Fruit fly (Drosophila melanogaster) whole organism, embryonic: ENCODE results near the gene ckd.

Experiments used
- ATbp ChIP-seq: fragments of 200-800 bp; sonication (Bioruptor generic); optimal IDR thresholded peaks from 2 replicates; lab custom pipeline; 2017; ENCODE audit warnings: missing biosample characterization, mild to moderate bottlenecking, missing genetic modification characterization, missing genetic modification reagents
- Adf1 ChIP-seq: fragments of 200-800 bp; sonication (Bioruptor generic); IDR thresholded peaks from 2 replicates; pipeline ENCODE4 v1.3.6; 2022; ENCODE audit warnings: missing biosample characterization, missing genetic modification characterization
- Atf-2 ChIP-seq: fragments of 200-800 bp; sonication (Bioruptor generic); optimal IDR thresholded peaks from 2 replicates; lab custom pipeline; 2016; ENCODE audit warnings: missing biosample characterization, missing genetic modification characterization
- B-H1 ChIP-seq: fragments of 200-800 bp; sonication (Bioruptor generic); IDR thresholded peaks from 3 replicates; pipeline ENCODE4 v1.3.6; 2022; ENCODE audit warnings: missing biosample characterization, missing genetic modification characterization
- CG12236 ChIP-seq: fragments of 200-800 bp; sonication (Bioruptor generic); optimal IDR thresholded peaks from 2 replicates; lab custom pipeline; 2016; ENCODE audit warnings: missing biosample characterization, missing genetic modification characterization
- CG14710 ChIP-seq: fragments of 200-800 bp; sonication (Bioruptor generic); optimal IDR thresholded peaks from 3 replicates; lab custom pipeline; 2019; ENCODE audit warnings: missing biosample characterization, mild to moderate bottlenecking, missing genetic modification characterization, moderate library complexity
- CG16863 ChIP-seq: fragments of 200-800 bp; sonication (Bioruptor generic); optimal IDR thresholded peaks from 3 replicates; lab custom pipeline; 2016; ENCODE audit warnings: missing biosample characterization, missing genetic modification characterization
- CG18764 ChIP-seq: fragments of 200-800 bp; sonication (Bioruptor generic); optimal IDR thresholded peaks from 3 replicates; lab custom pipeline; 2016; ENCODE audit warnings: missing biosample characterization, missing genetic modification characterization
- CG2199 ChIP-seq: fragments of 200-800 bp; sonication (Bioruptor generic); IDR thresholded peaks from 3 replicates; pipeline ENCODE4 v1.3.6; 2022; ENCODE audit warnings: missing biosample characterization, missing genetic modification characterization
- CG32532 ChIP-seq: fragments of 200-800 bp; sonication (Bioruptor generic); IDR thresholded peaks from 2 replicates; pipeline ENCODE4 v1.3.6; 2022; ENCODE audit warnings: missing biosample characterization, missing genetic modification characterization
- CG4820 ChIP-seq: fragments of 200-800 bp; sonication (Bioruptor generic); optimal IDR thresholded peaks from 3 replicates; lab custom pipeline; 2016; ENCODE audit warnings: missing biosample characterization, missing genetic modification characterization
- CG5245 ChIP-seq: fragments of 200-800 bp; sonication (Bioruptor generic); optimal IDR thresholded peaks from 3 replicates; lab custom pipeline; 2016; ENCODE audit warnings: missing biosample characterization, missing genetic modification characterization
- CG6689 ChIP-seq: fragments of 200-800 bp; sonication (Bioruptor generic); IDR thresholded peaks from 2 replicates; pipeline ENCODE4 v1.3.6; 2022; ENCODE audit warnings: missing biosample characterization, missing genetic modification characterization
- CG6813 ChIP-seq: fragments of 200-800 bp; sonication (Bioruptor generic); optimal IDR thresholded peaks from 2 replicates; lab custom pipeline; 2017; ENCODE audit warnings: missing biosample characterization, missing genetic modification characterization, mild to moderate bottlenecking, moderate library complexity, missing genetic modification reagents
- CG7271 ChIP-seq: fragments of 200-800 bp; sonication (Bioruptor generic); optimal IDR thresholded peaks from 2 replicates; lab custom pipeline; 2018; ENCODE audit warnings: missing biosample characterization, mild to moderate bottlenecking, missing genetic modification characterization, moderate library complexity
- CG8478 ChIP-seq: fragments of >200 bp; optimal IDR thresholded peaks from 2 replicates; lab custom pipeline; 2018
- CG9437 ChIP-seq: fragments of 200-800 bp; sonication (Bioruptor generic); optimal IDR thresholded peaks from 2 replicates; lab custom pipeline; 2018; ENCODE audit warnings: missing biosample characterization, mild to moderate bottlenecking, missing genetic modification characterization
- Dad ChIP-seq: fragments of 200-800 bp; sonication (Bioruptor generic); optimal IDR thresholded peaks from 3 replicates; lab custom pipeline; 2016; ENCODE audit warnings: missing biosample characterization, missing genetic modification characterization
- Dll ChIP-seq: fragments of 200-800 bp; sonication (Bioruptor generic); IDR thresholded peaks from 4 replicates; pipeline ENCODE4 v1.3.6; 2022; ENCODE audit warnings: missing biosample characterization, missing genetic modification characterization; ENCODE audit not compliant: partially characterized antibody
- Dref ChIP-seq: fragments of 200-800 bp; sonication (Bioruptor generic); IDR thresholded peaks from 2 replicates; pipeline ENCODE4 v1.3.6; 2022; ENCODE audit warnings: missing biosample characterization, missing genetic modification characterization
- ERR ChIP-seq: fragments of 200-800 bp; sonication (Bioruptor generic); optimal IDR thresholded peaks from 2 replicates; lab custom pipeline; 2016; ENCODE audit warnings: missing biosample characterization, missing genetic modification characterization
- HHEX ChIP-seq: fragments of 200-800 bp; sonication (Bioruptor generic); optimal IDR thresholded peaks from 3 replicates; lab custom pipeline; 2017; ENCODE audit warnings: missing biosample characterization, mild to moderate bottlenecking, missing genetic modification characterization, missing genetic modification reagents
- Max ChIP-seq: fragments of 200-800 bp; sonication (Bioruptor generic); optimal IDR thresholded peaks from 2 replicates; lab custom pipeline; 2016; ENCODE audit warnings: missing biosample characterization, mild to moderate bottlenecking, missing genetic modification characterization
- Meics ChIP-seq: fragments of 200-800 bp; sonication (Bioruptor generic); optimal IDR thresholded peaks from 2 replicates; lab custom pipeline; 2017; ENCODE audit warnings: missing biosample characterization, mild to moderate bottlenecking, missing genetic modification characterization
- Nf-YA ChIP-seq: fragments of 200-800 bp; sonication (Bioruptor generic); IDR thresholded peaks from 2 replicates; pipeline ENCODE4 v1.3.6; 2022; ENCODE audit warnings: missing biosample characterization, missing genetic modification characterization
- Oli ChIP-seq: fragments of 200-800 bp; sonication (Bioruptor generic); optimal IDR thresholded peaks from 2 replicates; lab custom pipeline; 2018; ENCODE audit warnings: missing biosample characterization, mild to moderate bottlenecking, missing genetic modification characterization, moderate library complexity
- Rx ChIP-seq: fragments of 200-800 bp; sonication (Bioruptor generic); IDR thresholded peaks from 2 replicates; pipeline ENCODE4 v1.3.6; 2022; ENCODE audit warnings: missing biosample characterization, missing genetic modification characterization
- Taf1 ChIP-seq: fragments of 200-800 bp; sonication (Bioruptor generic); IDR thresholded peaks from 2 replicates; pipeline ENCODE4 v1.3.6; 2022; ENCODE audit warnings: missing biosample characterization, missing genetic modification characterization
- Trl ChIP-seq, 3 experiments: fragments of >200 bp in 2 of 3; fragments of 200-800 bp in 1 of 3; sonication (Bioruptor generic) in 1 of 3; optimal IDR thresholded peaks; 2 replicates in 1 of 3; 3 replicates in 2 of 3; lab custom pipeline; 2016 to 2017; ENCODE audit warnings: missing biosample characterization in 1 of 3, missing genetic modification characterization in 1 of 3
- abd-A ChIP-seq: fragments of 200-800 bp; sonication (Bioruptor generic); optimal IDR thresholded peaks from 3 replicates; lab custom pipeline; 2019; ENCODE audit warnings: missing biosample characterization, mild to moderate bottlenecking, missing genetic modification characterization, moderate library complexity
- ara ChIP-seq: fragments of 200-800 bp; sonication (Bioruptor generic); IDR thresholded peaks from 2 replicates; pipeline ENCODE4 v1.3.6; 2022; ENCODE audit warnings: missing biosample characterization, missing genetic modification characterization
- az2 ChIP-seq: fragments of 200-800 bp; sonication (Bioruptor generic); optimal IDR thresholded peaks from 3 replicates; lab custom pipeline; 2016; ENCODE audit warnings: missing biosample characterization, missing genetic modification characterization
- bab2 ChIP-seq: fragments of 200-800 bp; sonication (Bioruptor generic); optimal IDR thresholded peaks from 2 replicates; lab custom pipeline; 2016; ENCODE audit warnings: missing biosample characterization, missing genetic modification characterization
- bcd ChIP-seq: fragments of 200-800 bp; sonication (Bioruptor generic); optimal IDR thresholded peaks from 2 replicates; lab custom pipeline; 2017; ENCODE audit warnings: missing biosample characterization, mild to moderate bottlenecking, missing genetic modification characterization
- bowl ChIP-seq: fragments of 200-800 bp; sonication (Bioruptor generic); IDR thresholded peaks from 2 replicates; pipeline ENCODE4 v1.3.6; 2022; ENCODE audit warnings: missing biosample characterization, missing genetic modification characterization
- croc ChIP-seq: fragments of 200-800 bp; sonication (Bioruptor generic); conservative IDR thresholded peaks from 3 replicates; pipeline ENCODE4 v1.3.6; 2022; ENCODE audit warnings: missing biosample characterization, missing genetic modification characterization
- dm ChIP-seq: fragments of 200-800 bp; sonication (Bioruptor generic); optimal IDR thresholded peaks from 3 replicates; lab custom pipeline; 2016; ENCODE audit warnings: missing biosample characterization, missing genetic modification characterization
- dmrt99B ChIP-seq: fragments of 200-800 bp; sonication (Bioruptor generic); optimal IDR thresholded peaks from 2 replicates; lab custom pipeline; 2018; ENCODE audit warnings: missing biosample characterization, mild to moderate bottlenecking, missing genetic modification characterization, moderate library complexity
- en ChIP-seq: fragments of 200-800 bp; sonication (Bioruptor generic); optimal IDR thresholded peaks from 2 replicates; lab custom pipeline; 2016; ENCODE audit warnings: missing biosample characterization, missing genetic modification characterization
- gro ChIP-seq: fragments of 200-800 bp; sonication (Bioruptor generic); optimal IDR thresholded peaks from 2 replicates; lab custom pipeline; 2016; ENCODE audit warnings: missing biosample characterization, missing genetic modification characterization
- her ChIP-seq: fragments of 200-800 bp; sonication (Bioruptor generic); optimal IDR thresholded peaks from 2 replicates; lab custom pipeline; 2016; ENCODE audit warnings: missing biosample characterization, missing genetic modification characterization
- inv ChIP-seq: fragments of 200-800 bp; sonication (Bioruptor generic); IDR thresholded peaks from 2 replicates; pipeline ENCODE4 v1.3.6; 2022; ENCODE audit warnings: missing biosample characterization, missing genetic modification characterization; ENCODE audit not compliant: partially characterized antibody
- kni ChIP-seq: fragments of 200-800 bp; sonication (Bioruptor generic); optimal IDR thresholded peaks from 3 replicates; lab custom pipeline; 2017; ENCODE audit warnings: mild to moderate bottlenecking, missing biosample characterization, missing genetic modification reagents, missing genetic modification characterization
- knrl ChIP-seq: fragments of 200-800 bp; sonication (Bioruptor generic); IDR thresholded peaks from 3 replicates; pipeline ENCODE4 v1.3.6; 2022; ENCODE audit warnings: missing biosample characterization, missing genetic modification characterization; ENCODE audit not compliant: partially characterized antibody
- lbe ChIP-seq: fragments of 200-800 bp; sonication (Bioruptor generic); optimal IDR thresholded peaks from 2 replicates; lab custom pipeline; 2016; ENCODE audit warnings: missing biosample characterization, mild to moderate bottlenecking, missing genetic modification characterization
- pros ChIP-seq: fragments of 200-800 bp; sonication (Bioruptor generic); optimal IDR thresholded peaks from 3 replicates; lab custom pipeline; 2019; ENCODE audit warnings: missing biosample characterization, mild to moderate bottlenecking, missing genetic modification characterization, moderate library complexity
- shn ChIP-seq: fragments of 200-800 bp; sonication (Bioruptor generic); optimal IDR thresholded peaks from 3 replicates; lab custom pipeline; 2016; ENCODE audit warnings: missing biosample characterization, missing genetic modification characterization
- toy ChIP-seq: fragments of 200-800 bp; sonication (Bioruptor generic); IDR thresholded peaks from 2 replicates; pipeline ENCODE4 v1.3.6; 2022; ENCODE audit warnings: missing biosample characterization, missing genetic modification characterization
- usp ChIP-seq: fragments of >200 bp; optimal IDR thresholded peaks from 2 replicates; lab custom pipeline; 2017; ENCODE audit warnings: missing biosample characterization, missing genetic modification characterization
- vfl ChIP-seq: fragments of 200-800 bp; sonication (Bioruptor generic); optimal IDR thresholded peaks from 2 replicates; lab custom pipeline; 2016; ENCODE audit warnings: missing biosample characterization, missing genetic modification characterization

The ckd gene

dm6 chr3L:3303534-3304459, 46.1 kb downstream of the ckd start, which contains the start of gene ZnT63C:
Gene ZnT63C, plus strand, starts transcription at chr3L:3303708.
- TF ChIP-seq vfl (GFP tag; lab: Kevin White, UChicago), result no peak
- no peak for TF ChIP-seq en (GFP tag; lab: Kevin White, UChicago)
- no peak for TF ChIP-seq lbe
- no peak for TF ChIP-seq Taf1 (GFP tag; lab: Robert Waterston, UW)
- TF ChIP-seq her (GFP tag; lab: Kevin White, UChicago), result no peak
- no peak for TF ChIP-seq CG5245
- no peak for TF ChIP-seq CG14710 (tag; lab: Kevin White, UChicago)
- TF ChIP-seq kni (GFP tag; lab: Kevin White, UChicago), result no peak
- no peak for TF ChIP-seq HHEX (GFP tag; lab: Kevin White, UChicago)
- no peak for TF ChIP-seq Rx (GFP tag; lab: Robert Waterston, UW)
- no peak for TF ChIP-seq usp (GFP tag; lab: Kevin White, UChicago)
- TF ChIP-seq Max, result no peak
- no peak for TF ChIP-seq Oli (tag; lab: Kevin White, UChicago)
- peak; percentile 82 for TF ChIP-seq Dll (GFP tag; lab: Robert Waterston, UW)
- no peak for TF ChIP-seq CG4820 (GFP tag; lab: Kevin White, UChicago)
- no peak for TF ChIP-seq dmrt99B (tag; lab: Kevin White, UChicago)
- TF ChIP-seq croc (GFP tag; lab: Robert Waterston, UW), result no peak
- peak; percentile 67 for TF ChIP-seq knrl (GFP tag; lab: Robert Waterston, UW)
- TF ChIP-seq ara (GFP tag; lab: Robert Waterston, UW), result peak; percentile 28; the same call in 1 of the 2 replicates
- TF ChIP-seq Adf1, result no peak
- TF ChIP-seq CG32532 (GFP tag; lab: Robert Waterston, UW), result no peak
- no peak for TF ChIP-seq B-H1 (GFP tag; lab: Robert Waterston, UW)
- TF ChIP-seq ATbp (GFP tag; lab: Kevin White, UChicago), result no peak
- no peak for TF ChIP-seq Atf-2 (GFP tag; lab: Kevin White, UChicago)
- no peak for TF ChIP-seq toy
- no peak for TF ChIP-seq CG16863 (GFP tag; lab: Kevin White, UChicago)
- TF ChIP-seq CG2199 (GFP tag; lab: Robert Waterston, UW), result peak; percentile 49; the same call in 1 of the 3 replicates
- no peak for TF ChIP-seq ERR
- TF ChIP-seq bab2, result no peak
- TF ChIP-seq Nf-YA, result peak; percentile 20; the same call in 1 of the 2 replicates
- TF ChIP-seq Dref, result peak; percentile 84
- no peak for TF ChIP-seq CG18764
- TF ChIP-seq CG9437, result no peak
- TF ChIP-seq Meics, result peak; percentile 8
- peak; percentile 20 for TF ChIP-seq CG8478 (lab: Kevin White, UChicago)
- no peak for TF ChIP-seq CG6689 (GFP tag; lab: Robert Waterston, UW)
- TF ChIP-seq az2 (GFP tag; lab: Kevin White, UChicago), result no peak
- no peak for TF ChIP-seq Trl (optimal IDR thresholded peaks at IDR 0.05; lab: Kevin White, UChicago)
- TF ChIP-seq Trl (GFP tag; optimal IDR thresholded peaks at IDR 0.05; lab: Kevin White, UChicago), result no peak
- TF ChIP-seq inv (GFP tag; lab: Robert Waterston, UW), result peak; percentile 41
- no peak for TF ChIP-seq CG7271 (tag; lab: Kevin White, UChicago)
- no peak for TF ChIP-seq shn (GFP tag; lab: Kevin White, UChicago)
- TF ChIP-seq abd-A, result no peak
- peak; percentile 21 for TF ChIP-seq dm
- TF ChIP-seq bcd, result no peak
- TF ChIP-seq CG6813 (GFP tag; lab: Kevin White, UChicago), result no peak
- peak; percentile 1 for TF ChIP-seq pros
- no peak for TF ChIP-seq Dad (GFP tag; lab: Kevin White, UChicago)
- no peak for TF ChIP-seq gro
- TF ChIP-seq CG12236 (GFP tag; lab: Kevin White, UChicago), result no peak
- TF ChIP-seq bowl (GFP tag; lab: Robert Waterston, UW), result 0 out of 2 replicates have a peak, but pooled peaks have one; percentile 35
